Worm (Caenorhabditis elegans): ENCODE data around the gene T10D4.19.
"Not testable (repeated sequence)": the region's sequence is repeated elsewhere in the genome, so short reads cannot be mapped to it uniquely, and the experiment has no call there.

T10D4.19 gene

ce11 chrII:3129007-3129406, 22.7 kb upstream of the T10D4.19 start, which contains the start of gene chil-24:
Gene chil-24 (plus strand): TSS chrII:3129162.
- TF ChIP-seq dao-5 (tag; optimal IDR thresholded peaks at IDR 0.05) (no peak), him-1 (tag; optimal IDR thresholded peaks at IDR 0.05) (no peak), W03F9.2 (tag; optimal IDR thresholded peaks at IDR 0.05) (no peak)

ce11 chrII:3135293-3135692, 16.4 kb upstream of the T10D4.19 start:
- TF ChIP-seq W03F9.2 (tag; optimal IDR thresholded peaks at IDR 0.05) (no peak), dao-5 (tag; optimal IDR thresholded peaks at IDR 0.05) (no peak), him-1 (tag; optimal IDR thresholded peaks at IDR 0.05) (no peak)

- no peak for TF ChIP-seq dao-5 (tag; optimal IDR thresholded peaks at IDR 0.05)
- TF ChIP-seq W03F9.2 (tag; optimal IDR thresholded peaks at IDR 0.05): no peak
- no peak for TF ChIP-seq him-1 (tag; optimal IDR thresholded peaks at IDR 0.05)
These were observed 13.9 kb upstream of the T10D4.19 start, which contains the start of gene sri-54 for ce11 chrII:3137804-3138203. Gene sri-54 (minus strand): TSS chrII:3137904.

- TF ChIP-seq W03F9.2, him-1, dao-5 (tag; optimal IDR thresholded peaks at IDR 0.05): not testable (repeated sequence)
These were observed 8.9 kb upstream of the T10D4.19 start, which contains the start of gene sri-42 for ce11 chrII:3142855-3143254. Gene sri-42 (minus strand): TSS chrII:3142955.

- not testable (repeated sequence) for TF ChIP-seq W03F9.2, dao-5, him-1 (tag; optimal IDR thresholded peaks at IDR 0.05)
These were observed 7.2 kb upstream of the T10D4.19 start, which contains the start of gene sri-43 for ce11 chrII:3144552-3144951. Gene sri-43 (minus strand): TSS chrII:3144652.

ce11 chrII:3145842-3146241, 5.9 kb upstream of the T10D4.19 start, which contains the start of gene T10D4.15:
Gene T10D4.15 (plus strand): TSS chrII:3146142.
- TF ChIP-seq him-1 (tag; optimal IDR thresholded peaks at IDR 0.05) (no peak), W03F9.2 (tag; optimal IDR thresholded peaks at IDR 0.05) (no peak), dao-5 (tag; optimal IDR thresholded peaks at IDR 0.05) (no peak)

ce11 chrII:3148404-3148803, 3.3 kb upstream of the T10D4.19 start:
- TF ChIP-seq him-1 (tag; optimal IDR thresholded peaks at IDR 0.05): no peak
- TF ChIP-seq dao-5 (tag; optimal IDR thresholded peaks at IDR 0.05): no peak

ce11 chrII:3149521-3150190, 2.1 kb upstream of the T10D4.19 start, which contains the start of the genes T10D4.11 and T10D4.1:
Gene T10D4.11 (minus strand): TSS chrII:3149621.
Gene T10D4.1 (plus strand): TSS chrII:3150140.
- TF ChIP-seq dao-5 (tag; optimal IDR thresholded peaks at IDR 0.05) (no peak), W03F9.2 (tag; optimal IDR thresholded peaks at IDR 0.05) (no peak), him-1 (tag; optimal IDR thresholded peaks at IDR 0.05) (no peak)

ce11 chrII:3154383-3154782, 2.7 kb downstream of the T10D4.19 start, which contains the start of gene sri-32:
Gene sri-32 (minus strand): TSS chrII:3154483.
- TF ChIP-seq dao-5 (tag; optimal IDR thresholded peaks at IDR 0.05) (no peak), him-1 (tag; optimal IDR thresholded peaks at IDR 0.05) (no peak), W03F9.2 (tag; optimal IDR thresholded peaks at IDR 0.05) (no peak)

ce11 chrII:3156749-3157148, 5.0 kb downstream of the T10D4.19 start, which contains the start of gene sri-33:
Gene sri-33 (minus strand): TSS chrII:3156849.
- no peak for TF ChIP-seq him-1 (tag; optimal IDR thresholded peaks at IDR 0.05)

ce11 chrII:3158985-3159384, 7.3 kb downstream of the T10D4.19 start, which contains the start of gene sri-34:
Gene sri-34 (minus strand): TSS chrII:3159085.
- no peak for TF ChIP-seq him-1 (tag; optimal IDR thresholded peaks at IDR 0.05)
- no peak for TF ChIP-seq dao-5 (tag; optimal IDR thresholded peaks at IDR 0.05)
- TF ChIP-seq W03F9.2 (tag; optimal IDR thresholded peaks at IDR 0.05): no peak

- TF ChIP-seq W03F9.2 (tag; optimal IDR thresholded peaks at IDR 0.05): no peak
- TF ChIP-seq him-1 (tag; optimal IDR thresholded peaks at IDR 0.05): no peak
- TF ChIP-seq dao-5 (tag; optimal IDR thresholded peaks at IDR 0.05): no peak
These were observed 18.4 kb downstream of the T10D4.19 start, which contains the start of gene fbxc-55 for ce11 chrII:3170089-3170488. Gene fbxc-55 (minus strand): TSS chrII:3170189.

- no peak for TF ChIP-seq W03F9.2 (tag; optimal IDR thresholded peaks at IDR 0.05)
- no peak for TF ChIP-seq dao-5 (tag; optimal IDR thresholded peaks at IDR 0.05)
- TF ChIP-seq him-1 (tag; optimal IDR thresholded peaks at IDR 0.05): no peak
These were observed 20.5 kb downstream of the T10D4.19 start, which contains the start of gene Y27F2A.10 for ce11 chrII:3172176-3172575. Gene Y27F2A.10 (minus strand): TSS chrII:3172276.

- TF ChIP-seq W03F9.2, him-1, dao-5 (tag; optimal IDR thresholded peaks at IDR 0.05): not testable (repeated sequence)
These were observed 25.9 kb downstream of the T10D4.19 start, which contains the start of gene sri-40 for ce11 chrII:3177663-3178062. Gene sri-40 (plus strand): TSS chrII:3177963.

All from whole organism, L4/young adult.